Worm (Caenorhabditis elegans): Measurements from ENCODE around the gene C25F9.13.

Gene C25F9.13

ce11 chrV:19401429-19401828 is 2.6 kb upstream of the C25F9.13 start:
- TF ChIP-seq ref-1 (GFP tag; conservative IDR thresholded peaks at IDR 0.05) (no peak), med-1 (GFP tag; optimal IDR thresholded peaks at IDR 0.05; ENCODE audit: insufficient read depth) (no peak), cog-1 (tag; optimal IDR thresholded peaks at IDR 0.05) (no peak), flt-1 (GFP tag; IDR thresholded peaks at IDR 0.05) (no peak), klf-2 (GFP tag; conservative IDR thresholded peaks at IDR 0.05) (no peak), T22C8.4 (GFP tag; IDR thresholded peaks at IDR 0.05) (no peak), tab-1 (GFP tag; IDR thresholded peaks at IDR 0.05) (no peak), ztf-23 (GFP tag; IDR thresholded peaks at IDR 0.05) (no peak), ztf-29 (GFP tag; IDR thresholded peaks at IDR 0.05) (no peak)

ce11 chrV:19400619-19401018 is 1.8 kb upstream of the C25F9.13 start, which contains the start of gene srw-86:
Gene srw-86 (minus strand): TSS chrV:19400719.
- TF ChIP-seq ztf-29 (GFP tag; IDR thresholded peaks at IDR 0.05) (no peak), klf-2 (GFP tag; conservative IDR thresholded peaks at IDR 0.05) (no peak), T22C8.4 (GFP tag; IDR thresholded peaks at IDR 0.05) (no peak), flt-1 (GFP tag; IDR thresholded peaks at IDR 0.05) (no peak)

- no peak for TF ChIP-seq ref-1 (GFP tag; conservative IDR thresholded peaks at IDR 0.05)
Observed at ce11 chrV:19398396-19398795, 386 bp downstream of the C25F9.13 start.

DNA sequence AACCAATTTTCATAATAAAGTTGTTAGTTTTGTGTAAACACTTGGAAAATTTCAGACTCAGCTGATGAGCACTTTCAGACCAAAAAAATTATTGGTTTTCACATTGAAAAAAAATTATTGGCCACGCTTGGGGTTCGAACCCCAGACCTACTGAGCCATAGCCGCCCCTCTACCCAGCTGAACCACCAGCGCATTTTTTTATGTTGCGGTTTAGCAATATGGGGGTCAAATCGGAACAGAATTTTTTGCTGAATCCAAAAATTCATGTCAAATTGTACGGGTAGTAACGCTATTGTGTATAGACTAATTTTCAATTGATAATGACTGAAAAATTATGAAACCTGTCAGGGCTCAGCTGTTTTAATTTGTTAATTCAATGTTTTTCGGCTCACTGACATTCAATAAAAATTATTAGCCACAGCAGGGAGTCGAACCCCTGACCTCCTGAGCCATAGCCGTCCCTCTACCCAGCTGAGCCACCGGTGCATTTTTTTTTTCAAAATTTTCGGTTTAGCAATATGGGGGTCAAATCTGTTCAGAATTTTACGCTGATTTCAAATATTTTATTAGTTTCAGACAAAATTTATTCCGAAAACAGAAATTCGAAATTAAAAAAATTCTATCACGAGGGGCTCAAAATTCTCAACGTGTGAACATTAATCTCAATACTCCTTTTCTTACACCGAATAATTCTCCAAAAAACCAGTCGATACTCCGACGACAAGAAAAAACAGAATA is 2.0 kb downstream of the C25F9.13 start:
- TF ChIP-seq med-1 (GFP tag; optimal IDR thresholded peaks at IDR 0.05; ENCODE audit: insufficient read depth) (no peak), cog-1 (tag; optimal IDR thresholded peaks at IDR 0.05) (no peak), ztf-23 (GFP tag; IDR thresholded peaks at IDR 0.05) (no peak), klf-2 (GFP tag; conservative IDR thresholded peaks at IDR 0.05) (no peak), T22C8.4 (GFP tag; IDR thresholded peaks at IDR 0.05) (no peak), flt-1 (GFP tag; IDR thresholded peaks at IDR 0.05) (no peak), ztf-29 (GFP tag; IDR thresholded peaks at IDR 0.05) (no peak), ref-1 (GFP tag; conservative IDR thresholded peaks at IDR 0.05) (no peak), tab-1 (GFP tag; IDR thresholded peaks at IDR 0.05) (no peak)

- TF ChIP-seq ztf-23 (GFP tag; IDR thresholded peaks at IDR 0.05) (no peak), cog-1 (tag; optimal IDR thresholded peaks at IDR 0.05) (no peak), med-1 (GFP tag; optimal IDR thresholded peaks at IDR 0.05; ENCODE audit: insufficient read depth) (no peak), flt-1 (GFP tag; IDR thresholded peaks at IDR 0.05) (no peak), ref-1 (GFP tag; conservative IDR thresholded peaks at IDR 0.05) (no peak), klf-2 (GFP tag; conservative IDR thresholded peaks at IDR 0.05) (no peak), T22C8.4 (GFP tag; IDR thresholded peaks at IDR 0.05) (no peak)
Observed at ce11 chrV:19394750-19395149, 4.0 kb downstream of the C25F9.13 start, which contains the start of gene C25F9.8. Gene C25F9.8 (plus strand): TSS chrV:19395050.

- TF ChIP-seq T22C8.4 (GFP tag; IDR thresholded peaks at IDR 0.05) (no peak), ref-1 (GFP tag; conservative IDR thresholded peaks at IDR 0.05) (no peak), flt-1 (GFP tag; IDR thresholded peaks at IDR 0.05) (no peak), cog-1 (tag; optimal IDR thresholded peaks at IDR 0.05) (no peak), klf-2 (GFP tag; conservative IDR thresholded peaks at IDR 0.05) (no peak), ztf-29 (GFP tag; IDR thresholded peaks at IDR 0.05) (no peak)
Observed at ce11 chrV:19391242-19391641, 7.5 kb downstream of the C25F9.13 start.

- no peak for TF ChIP-seq ztf-29 (GFP tag; IDR thresholded peaks at IDR 0.05)
Observed at ce11 chrV:19390029-19390428, 8.8 kb downstream of the C25F9.13 start, which contains the start of gene slcr-46.2. Gene slcr-46.2 (minus strand): TSS chrV:19390129.

DNA sequence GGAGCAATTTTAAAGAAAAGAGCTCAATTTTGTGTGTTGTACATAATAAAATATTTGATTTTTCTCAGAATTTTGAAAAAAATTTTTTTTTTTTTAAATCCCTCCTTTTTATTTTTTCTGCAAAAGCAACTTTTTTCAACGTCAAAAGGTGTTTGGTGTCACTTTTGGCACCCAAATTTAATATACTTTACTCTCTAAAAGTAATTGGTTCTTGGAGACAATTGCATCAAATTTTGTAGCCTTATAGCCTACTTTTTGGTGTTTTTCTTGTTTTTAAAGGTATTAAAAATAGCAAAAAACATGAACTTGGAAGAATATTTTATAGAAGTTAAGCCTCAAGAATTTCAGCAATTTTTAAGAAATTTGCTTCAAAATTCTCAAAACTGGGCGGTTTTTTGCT is 17.8 kb downstream of the C25F9.13 start, which contains the start of gene srw-84:
srw-84 (plus strand) TSS at position 301 of the 400 bp plus-strand sequence.
- no peak for TF ChIP-seq T22C8.4 (GFP tag; IDR thresholded peaks at IDR 0.05)
- TF ChIP-seq cog-1 (tag; optimal IDR thresholded peaks at IDR 0.05): no peak
- TF ChIP-seq ztf-23 (GFP tag; IDR thresholded peaks at IDR 0.05): no peak
- no peak for TF ChIP-seq klf-2 (GFP tag; conservative IDR thresholded peaks at IDR 0.05)
- TF ChIP-seq flt-1 (GFP tag; IDR thresholded peaks at IDR 0.05): no peak

DNA sequence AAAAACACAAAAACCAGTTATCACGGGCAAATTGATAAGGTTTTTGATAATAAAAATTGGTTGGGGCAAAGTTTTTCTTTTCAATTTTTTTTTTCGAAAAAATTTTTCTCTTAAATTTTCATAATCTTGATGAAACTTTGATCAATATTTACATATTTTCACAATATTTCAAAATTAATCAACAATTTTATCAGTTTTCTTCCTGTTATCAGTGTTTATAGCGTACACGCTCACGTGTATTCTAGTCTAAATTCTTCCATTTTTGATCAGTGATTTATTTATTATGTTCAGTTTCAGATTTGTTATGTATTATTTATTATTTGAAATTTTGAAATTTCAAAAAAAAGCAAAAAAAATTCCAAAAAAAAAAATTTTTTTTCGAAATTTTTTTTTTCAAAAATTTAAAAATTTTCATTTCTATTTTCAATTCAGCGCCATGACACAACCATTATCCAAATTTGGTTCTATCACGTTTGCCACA is 21.7 kb downstream of the C25F9.13 start, which contains the start of gene nceh-1:
nceh-1 (plus strand) TSS at position 431 of the 481 bp plus-strand sequence.
- TF ChIP-seq ref-1 (GFP tag; conservative IDR thresholded peaks at IDR 0.05): no peak
- TF ChIP-seq med-1 (GFP tag; optimal IDR thresholded peaks at IDR 0.05; ENCODE audit: insufficient read depth): no peak
- TF ChIP-seq T22C8.4 (GFP tag; IDR thresholded peaks at IDR 0.05): no peak
- no peak for TF ChIP-seq flt-1 (GFP tag; IDR thresholded peaks at IDR 0.05)
- no peak for TF ChIP-seq ztf-23 (GFP tag; IDR thresholded peaks at IDR 0.05)
- no peak for TF ChIP-seq klf-2 (GFP tag; conservative IDR thresholded peaks at IDR 0.05)
- no peak for TF ChIP-seq cog-1 (tag; optimal IDR thresholded peaks at IDR 0.05)
- TF ChIP-seq tab-1 (GFP tag; IDR thresholded peaks at IDR 0.05): no peak

DNA sequence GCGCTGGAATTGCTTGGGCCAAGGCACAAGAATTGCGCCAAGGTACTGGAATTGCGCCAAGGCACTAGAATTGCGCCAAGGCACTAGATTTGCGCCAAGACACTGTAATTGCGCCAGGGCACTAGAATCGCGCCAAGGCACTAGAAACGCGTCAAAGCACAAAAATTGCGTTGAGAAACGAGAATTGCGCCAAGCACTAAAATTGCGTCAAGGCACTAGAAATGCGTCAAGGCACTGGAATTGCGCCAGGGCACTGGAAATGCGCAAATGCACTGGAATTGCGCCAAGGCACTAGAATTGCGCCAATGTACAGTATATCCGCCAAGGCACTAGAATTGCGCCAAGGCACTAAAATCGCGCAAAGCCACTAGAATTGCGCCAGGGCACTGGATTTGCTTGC is 27.0 kb downstream of the C25F9.13 start:
- 0 out of 2 replicates have a peak, but pooled peaks have one; percentile 3 for TF ChIP-seq T22C8.4 (GFP tag; IDR thresholded peaks at IDR 0.05)
- no peak for TF ChIP-seq klf-2 (GFP tag; conservative IDR thresholded peaks at IDR 0.05)

ce11 chrV:19371253-19371652 is 27.5 kb downstream of the C25F9.13 start, which contains the start of gene Y43F8A.2:
Gene Y43F8A.2 (plus strand): TSS chrV:19371553.
- TF ChIP-seq cog-1 (tag; optimal IDR thresholded peaks at IDR 0.05) (no peak), tab-1 (GFP tag; IDR thresholded peaks at IDR 0.05) (no peak), T22C8.4 (GFP tag; IDR thresholded peaks at IDR 0.05) (peak; percentile 10; the same call in 1 of the 2 replicates)
